Fruit fly (Drosophila melanogaster): ENCODE data around the gene AsnRS.

dm6 chr2L:19123472-19124070 is 8.2 kb downstream of the AsnRS start, which contains the start of gene Phb1:
- TF ChIP-seq N (GFP tag; optimal IDR thresholded peaks at IDR 0.05): no peak
- TF ChIP-seq psq (GFP tag; optimal IDR thresholded peaks at IDR 0.05): no peak
- TF ChIP-seq fru (GFP tag; optimal IDR thresholded peaks at IDR 0.05): no peak
- TF ChIP-seq brk (GFP tag; optimal IDR thresholded peaks at IDR 0.05): no peak
- TF ChIP-seq Hr83 (GFP tag; optimal IDR thresholded peaks at IDR 0.05; ENCODE audit: poor library complexity, severe bottlenecking): no peak

Measured in whole organism, wandering third instar larva.